Worm (Caenorhabditis elegans): Measurements from ENCODE around the gene C33D9.3.

The C33D9.3 gene

ce11 chrIV:8740952-8741438 lies 51.7 kb downstream of the C33D9.3 start, which contains the start of gene F21D5.6:
Gene F21D5.6, minus strand, starts transcription at chrIV:8741388.
- no peak for TF ChIP-seq mab-9 (GFP tag; IDR thresholded peaks at IDR 0.05)
- no peak for TF ChIP-seq hlh-4 (tag; optimal IDR thresholded peaks at IDR 0.05)
- no peak for TF ChIP-seq elt-3 (tag; optimal IDR thresholded peaks at IDR 0.05)
- no peak for TF ChIP-seq alr-1 (tag; optimal IDR thresholded peaks at IDR 0.05; ENCODE audit: borderline replicate concordance)
- TF ChIP-seq nhr-77 (tag; optimal IDR thresholded peaks at IDR 0.05): no peak
- TF ChIP-seq mep-1 (tag; optimal IDR thresholded peaks at IDR 0.05): no peak
- no peak for TF ChIP-seq nhr-47 (tag; optimal IDR thresholded peaks at IDR 0.05)
- TF ChIP-seq ceh-63 (GFP tag; optimal IDR thresholded peaks at IDR 0.05): no peak
- no peak for TF ChIP-seq nhr-28 (tag; optimal IDR thresholded peaks at IDR 0.05)
- no peak for TF ChIP-seq fkh-4 (tag; optimal IDR thresholded peaks at IDR 0.05; ENCODE audit: borderline replicate concordance)
- TF ChIP-seq jun-1 (tag; optimal IDR thresholded peaks at IDR 0.05): no peak
- no peak for TF ChIP-seq isw-1 (GFP tag; IDR thresholded peaks at IDR 0.05)
- no peak for TF ChIP-seq tbx-2 (tag; optimal IDR thresholded peaks at IDR 0.05)
- no peak for TF ChIP-seq C04F5.9 (tag; optimal IDR thresholded peaks at IDR 0.05)
- TF ChIP-seq unc-30 (tag; optimal IDR thresholded peaks at IDR 0.05): no peak
- TF ChIP-seq lir-3 (tag; optimal IDR thresholded peaks at IDR 0.05; ENCODE audit: poor library complexity): no peak
- TF ChIP-seq ceh-90 (tag; optimal IDR thresholded peaks at IDR 0.05): no peak
